Worm (Caenorhabditis elegans): ENCODE data around the gene catp-3.

Gene catp-3

DNA sequence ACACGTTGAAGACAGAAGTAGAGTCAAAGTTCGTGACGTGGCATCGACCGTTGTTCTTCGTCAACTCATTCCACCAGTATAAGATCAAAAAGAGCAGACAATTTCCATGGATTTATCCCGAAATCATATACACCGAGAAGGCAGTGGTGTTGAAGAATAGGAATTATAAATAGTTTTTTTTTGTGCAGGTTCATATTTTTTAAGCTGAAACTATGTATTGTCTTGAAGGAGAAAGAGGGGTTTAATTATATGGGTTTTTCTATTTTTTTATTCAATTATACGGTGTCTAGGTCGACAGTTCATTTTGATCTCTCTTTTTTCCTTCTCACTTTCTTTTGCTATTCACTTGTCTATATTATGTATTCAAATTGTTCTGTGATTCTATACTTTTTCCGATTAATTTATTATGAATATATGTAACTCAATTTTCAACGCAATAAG is 36.7 kb upstream of the catp-3 start (continued):
- TF ChIP-seq somi-1 (GFP tag; optimal IDR thresholded peaks at IDR 0.05) (no peak), mes-4 (tag; optimal IDR thresholded peaks at IDR 0.05) (no peak), C06A6.2 (GFP tag; conservative IDR thresholded peaks at IDR 0.05) (no peak; the same call in 1 of the 2 replicates), cebp-1 (GFP tag; IDR thresholded peaks at IDR 0.05) (no peak), cebp-1 (tag; optimal IDR thresholded peaks at IDR 0.05) (no peak), rpc-1 (optimal IDR thresholded peaks at IDR 0.05) (no peak), rpc-1 (tag; optimal IDR thresholded peaks at IDR 0.05) (no peak), zfh-2 (GFP tag; conservative IDR thresholded peaks at IDR 0.05) (no peak), die-1 (tag; optimal IDR thresholded peaks at IDR 0.05) (no peak), chd-7 (tag; optimal IDR thresholded peaks at IDR 0.05) (no peak), nhr-27 (tag; optimal IDR thresholded peaks at IDR 0.05) (no peak), efl-1 (GFP tag; optimal IDR thresholded peaks at IDR 0.05) (no peak), ets-4 (GFP tag; optimal IDR thresholded peaks at IDR 0.05) (no peak), F33H1.4 (GFP tag; IDR thresholded peaks at IDR 0.05) (no peak), F57C9.4 (tag; optimal IDR thresholded peaks at IDR 0.05) (no peak), atf-7 (tag; optimal IDR thresholded peaks at IDR 0.05) (peak; percentile 3), ceh-91 (GFP tag; IDR thresholded peaks at IDR 0.05) (no peak), Y67H2A.10 (GFP tag; conservative IDR thresholded peaks at IDR 0.05) (no peak), nhr-90 (tag; optimal IDR thresholded peaks at IDR 0.05) (no peak), Y56A3A.18 (GFP tag; IDR thresholded peaks at IDR 0.05) (no peak), sdz-38 (tag; optimal IDR thresholded peaks at IDR 0.05) (no peak), mxl-1 (tag; optimal IDR thresholded peaks at IDR 0.05) (no peak), madf-10 (tag; optimal IDR thresholded peaks at IDR 0.05) (no peak), lin-35 (GFP tag; optimal IDR thresholded peaks at IDR 0.05) (no peak), aptf-2 (GFP tag; conservative IDR thresholded peaks at IDR 0.05) (no peak), K12H6.12 (tag; optimal IDR thresholded peaks at IDR 0.05) (no peak), madf-8 (GFP tag; conservative IDR thresholded peaks at IDR 0.05) (no peak), bed-2 (GFP tag; IDR thresholded peaks at IDR 0.05) (no peak), lin-26 (GFP tag; IDR thresholded peaks at IDR 0.05) (no peak), ztf-6 (GFP tag; IDR thresholded peaks at IDR 0.05) (no peak), akir-1 (GFP tag; optimal IDR thresholded peaks at IDR 0.05) (no peak), rcor-1 (GFP tag; IDR thresholded peaks at IDR 0.05) (no peak), ceh-100 (GFP tag; IDR thresholded peaks at IDR 0.05) (no peak), lin-40 (tag; optimal IDR thresholded peaks at IDR 0.05) (peak; percentile 1), F52B5.7 (tag; optimal IDR thresholded peaks at IDR 0.05) (no peak), B0336.3 (GFP tag; IDR thresholded peaks at IDR 0.05) (no peak), madf-6 (GFP tag; IDR thresholded peaks at IDR 0.05) (no peak; the same call in 1 of the 2 replicates), Y53G8AR.9 (GFP tag; conservative IDR thresholded peaks at IDR 0.05) (0 out of 2 replicates have a peak, but pooled peaks have one; percentile 33), let-526 (GFP tag; IDR thresholded peaks at IDR 0.05) (no peak), nfyb-1 (GFP tag; IDR thresholded peaks at IDR 0.05) (0 out of 2 replicates have a peak, but pooled peaks have one; percentile 48), K11D2.4 (GFP tag; IDR thresholded peaks at IDR 0.05) (peak; percentile 68; the same call in 1 of the 2 replicates), Y79H2A.3 (GFP tag; conservative IDR thresholded peaks at IDR 0.05) (no peak), D2030.7 (GFP tag; IDR thresholded peaks at IDR 0.05) (no peak), tbx-9 (tag; optimal IDR thresholded peaks at IDR 0.05; ENCODE audit: borderline replicate concordance) (no peak), gei-17 (GFP tag; optimal IDR thresholded peaks at IDR 0.05) (peak; percentile 28), attf-6 (GFP tag; IDR thresholded peaks at IDR 0.05) (no peak), rec-8 (tag; optimal IDR thresholded peaks at IDR 0.05) (no peak), fkh-3 (tag; optimal IDR thresholded peaks at IDR 0.05) (no peak), lag-1 (GFP tag; IDR thresholded peaks at IDR 0.05) (no peak), sptf-2 (GFP tag; optimal IDR thresholded peaks at IDR 0.05) (no peak)
